Fruit fly (Drosophila melanogaster) whole organism, adult: Measurements from ENCODE around the gene mtsh.

Experiments used
- CG11617 ChIP-seq: fragments of 200-800 bp; sonication (Bioruptor generic); optimal IDR thresholded peaks from 2 replicates; lab custom pipeline; 2017; ENCODE audit warnings: mild to moderate bottlenecking, missing biosample characterization, missing genetic modification reagents, missing genetic modification characterization
- CG12768 ChIP-seq: fragments of 200-800 bp; sonication (Bioruptor generic); optimal IDR thresholded peaks from 2 replicates; lab custom pipeline; 2017; ENCODE audit warnings: missing biosample characterization, missing genetic modification characterization, mild to moderate bottlenecking, moderate library complexity, missing genetic modification reagents
- CG14711 ChIP-seq: fragments of 200-800 bp; sonication (Bioruptor generic); optimal IDR thresholded peaks from 2 replicates; lab custom pipeline; 2018; ENCODE audit warnings: missing biosample characterization, mild to moderate bottlenecking, missing genetic modification characterization, moderate library complexity
- CG1620 ChIP-seq: fragments of 200-800 bp; sonication (Bioruptor generic); optimal IDR thresholded peaks from 2 replicates; lab custom pipeline; 2016; ENCODE audit warnings: missing biosample characterization, missing genetic modification characterization
- CG33017 ChIP-seq: fragments of 200-800 bp; sonication (Bioruptor generic); optimal IDR thresholded peaks from 2 replicates; lab custom pipeline; 2018; ENCODE audit warnings: missing biosample characterization, mild to moderate bottlenecking, missing genetic modification characterization, moderate library complexity
- CG5204 ChIP-seq: fragments of 200-800 bp; sonication (Bioruptor generic); optimal IDR thresholded peaks from 2 replicates; lab custom pipeline; 2016; ENCODE audit warnings: missing biosample characterization, missing genetic modification characterization
- CG7045 ChIP-seq: fragments of 200-800 bp; sonication (Bioruptor generic); optimal IDR thresholded peaks from 2 replicates; lab custom pipeline; 2017; ENCODE audit warnings: missing biosample characterization, mild to moderate bottlenecking, missing genetic modification characterization
- CG7101 ChIP-seq: fragments of 200-800 bp; sonication (Bioruptor generic); optimal IDR thresholded peaks from 2 replicates; lab custom pipeline; 2018; ENCODE audit warnings: missing biosample characterization, mild to moderate bottlenecking, missing genetic modification characterization, moderate library complexity
- Clk ChIP-seq: fragments of 200-800 bp; sonication (Bioruptor generic); optimal IDR thresholded peaks from 2 replicates; lab custom pipeline; 2017; ENCODE audit warnings: missing biosample characterization, missing genetic modification characterization
- Crg-1 ChIP-seq: fragments of 200-800 bp; sonication (Bioruptor generic); optimal IDR thresholded peaks from 2 replicates; lab custom pipeline; 2016; ENCODE audit warnings: missing biosample characterization, missing genetic modification characterization
- Hr96 ChIP-seq: fragments of 200-800 bp; sonication (Bioruptor generic); optimal IDR thresholded peaks from 2 replicates; lab custom pipeline; 2016; ENCODE audit warnings: missing biosample characterization, missing genetic modification characterization
- Mnt ChIP-seq: fragments of 200-800 bp; sonication (Bioruptor generic); optimal IDR thresholded peaks from 2 replicates; lab custom pipeline; 2016; ENCODE audit warnings: missing biosample characterization, mild to moderate bottlenecking, missing genetic modification characterization
- bab1 ChIP-seq: fragments of 200-800 bp; sonication (Bioruptor generic); optimal IDR thresholded peaks from 3 replicates; lab custom pipeline; 2019; ENCODE audit warnings: missing biosample characterization, mild to moderate bottlenecking, missing genetic modification characterization, moderate library complexity
- cic ChIP-seq: fragments of 200-800 bp; sonication (Bioruptor generic); optimal IDR thresholded peaks from 2 replicates; lab custom pipeline; 2017; ENCODE audit warnings: missing biosample characterization, mild to moderate bottlenecking, missing genetic modification characterization, moderate library complexity
- cnc ChIP-seq, 2 experiments: fragments of >200 bp; optimal IDR thresholded peaks; 2 replicates each; lab custom pipeline; 2017
- kay ChIP-seq: fragments of 200-800 bp; sonication (Bioruptor generic); peaks from one replicate; lab custom pipeline; 2016; ENCODE audit warnings: missing biosample characterization, missing genetic modification characterization, borderline replicate concordance
- ovo ChIP-seq: fragments of 200-800 bp; sonication (Bioruptor generic); optimal IDR thresholded peaks from 2 replicates; lab custom pipeline; 2016; ENCODE audit warnings: missing biosample characterization, missing genetic modification characterization
- pad ChIP-seq: fragments of 200-800 bp; sonication (Bioruptor generic); optimal IDR thresholded peaks from 3 replicates; lab custom pipeline; 2017; ENCODE audit warnings: missing biosample characterization, missing genetic modification characterization, mild to moderate bottlenecking, moderate library complexity, missing genetic modification reagents
- tj ChIP-seq: fragments of 200-800 bp; sonication (Bioruptor generic); optimal IDR thresholded peaks from 3 replicates; lab custom pipeline; 2017; ENCODE audit warnings: missing biosample characterization, mild to moderate bottlenecking, missing genetic modification characterization, moderate library complexity
- toe ChIP-seq: fragments of 200-800 bp; sonication (Bioruptor generic); optimal IDR thresholded peaks from 2 replicates; lab custom pipeline; 2016; ENCODE audit warnings: missing biosample characterization, missing genetic modification characterization

Gene mtsh

dm6 chr2L:8362955-8363285 is 43.2 kb upstream of the mtsh start:
- TF ChIP-seq CG33017 (tag; lab: Kevin White, UChicago) (no peak), CG11617 (GFP tag; lab: Kevin White, UChicago) (peak; percentile 48), pad (GFP tag; lab: Kevin White, UChicago) (peak; percentile 6), CG5204 (GFP tag; lab: Kevin White, UChicago) (no peak), bab1 (no peak), CG12768 (GFP tag; lab: Kevin White, UChicago) (no peak), Mnt (GFP tag; lab: Kevin White, UChicago) (no peak), Clk (GFP tag; lab: Kevin White, UChicago) (no peak)

DNA sequence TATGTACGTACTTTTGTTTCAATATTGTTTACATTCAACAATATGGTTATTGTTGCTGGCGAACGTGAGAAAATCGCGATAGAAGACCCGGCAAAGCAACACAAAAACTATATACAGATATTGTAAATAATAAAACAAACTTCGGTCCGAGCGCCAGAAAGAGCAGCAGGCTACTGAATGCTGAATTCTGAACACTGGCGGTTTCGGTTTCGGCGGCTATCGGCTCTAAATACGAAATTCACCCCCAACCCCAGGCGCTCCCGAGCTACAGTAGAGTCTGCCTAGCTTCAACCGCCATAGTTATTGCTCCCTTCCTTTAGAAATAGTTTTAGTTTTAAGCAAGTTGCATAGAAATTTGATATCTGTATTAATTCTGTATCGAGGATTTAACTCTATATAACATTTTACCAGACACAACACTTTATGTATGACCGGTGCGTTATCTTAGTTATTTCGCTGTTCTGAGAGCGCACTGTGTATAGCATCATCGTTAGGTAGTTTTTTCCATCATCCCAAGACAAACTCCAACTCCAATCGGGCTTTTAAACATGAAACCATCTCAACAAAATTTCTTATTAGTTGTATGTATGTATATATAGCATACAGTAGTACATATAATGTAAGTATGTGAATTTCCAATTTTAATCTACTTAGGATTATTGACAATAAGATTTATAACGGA is 42.7 kb upstream of the mtsh start, which contains the start of gene CG7627:
Gene CG7627, minus strand, starts transcription at position 197 of the 682 bp plus-strand sequence.
- TF ChIP-seq CG12768 (GFP tag; lab: Kevin White, UChicago) (peak; percentile 73), kay (GFP tag; lab: Kevin White, UChicago) (peak; percentile 72), pad (GFP tag; lab: Kevin White, UChicago) (peak; percentile 54), ovo (GFP tag; lab: Kevin White, UChicago) (peak; percentile 24), cic (GFP tag; lab: Kevin White, UChicago) (peak; percentile 76), CG33017 (tag; lab: Kevin White, UChicago) (peak; percentile 39), toe (GFP tag; lab: Kevin White, UChicago) (peak; percentile 69), CG14711 (tag; lab: Kevin White, UChicago) (peak; percentile 60), CG1620 (peak; percentile 64), bab1 (peak; percentile 66), Hr96 (GFP tag; lab: Kevin White, UChicago) (peak; percentile 85), CG7101 (tag; lab: Kevin White, UChicago) (peak; percentile 79), CG5204 (GFP tag; lab: Kevin White, UChicago) (peak; percentile 65), cnc (optimal IDR thresholded peaks at IDR 0.05; lab: Kevin White, UChicago) (no peak), CG11617 (GFP tag; lab: Kevin White, UChicago) (peak; percentile 81), CG7045 (peak; percentile 69), Crg-1 (GFP tag; lab: Kevin White, UChicago) (peak; percentile 62), Clk (GFP tag; lab: Kevin White, UChicago) (peak; percentile 54), Mnt (GFP tag; lab: Kevin White, UChicago) (peak; percentile 82), tj (no peak)

dm6 chr2L:8361204-8361952 is 41.7 kb upstream of the mtsh start:
- peak; percentile 67 for TF ChIP-seq Mnt (GFP tag; lab: Kevin White, UChicago)
- no peak for TF ChIP-seq kay (GFP tag; lab: Kevin White, UChicago)
- TF ChIP-seq tj = peak; percentile 34
- TF ChIP-seq CG11617 (GFP tag; lab: Kevin White, UChicago) = peak; percentile 68
- peak; percentile 12 for TF ChIP-seq CG12768 (GFP tag; lab: Kevin White, UChicago)
- TF ChIP-seq toe (GFP tag; lab: Kevin White, UChicago) = peak; percentile 40
- TF ChIP-seq CG5204 (GFP tag; lab: Kevin White, UChicago) = peak; percentile 49
- peak; percentile 34 for TF ChIP-seq CG33017 (tag; lab: Kevin White, UChicago)
- no peak for TF ChIP-seq cnc (optimal IDR thresholded peaks at IDR 0.05; lab: Kevin White, UChicago)
- TF ChIP-seq CG7045 = peak; percentile 21
- peak; percentile 3 for TF ChIP-seq Hr96 (GFP tag; lab: Kevin White, UChicago)
- TF ChIP-seq Clk (GFP tag; lab: Kevin White, UChicago) = no peak
- no peak for TF ChIP-seq CG1620
- TF ChIP-seq CG7101 (tag; lab: Kevin White, UChicago) = peak; percentile 64
- TF ChIP-seq pad (GFP tag; lab: Kevin White, UChicago) = peak; percentile 75
- peak; percentile 87 for TF ChIP-seq bab1
- TF ChIP-seq Crg-1 (GFP tag; lab: Kevin White, UChicago) = peak; percentile 54
- peak; percentile 9 for TF ChIP-seq CG14711 (tag; lab: Kevin White, UChicago)
- TF ChIP-seq ovo (GFP tag; lab: Kevin White, UChicago) = peak; percentile 9
- peak; percentile 9 for TF ChIP-seq cic (GFP tag; lab: Kevin White, UChicago)

DNA sequence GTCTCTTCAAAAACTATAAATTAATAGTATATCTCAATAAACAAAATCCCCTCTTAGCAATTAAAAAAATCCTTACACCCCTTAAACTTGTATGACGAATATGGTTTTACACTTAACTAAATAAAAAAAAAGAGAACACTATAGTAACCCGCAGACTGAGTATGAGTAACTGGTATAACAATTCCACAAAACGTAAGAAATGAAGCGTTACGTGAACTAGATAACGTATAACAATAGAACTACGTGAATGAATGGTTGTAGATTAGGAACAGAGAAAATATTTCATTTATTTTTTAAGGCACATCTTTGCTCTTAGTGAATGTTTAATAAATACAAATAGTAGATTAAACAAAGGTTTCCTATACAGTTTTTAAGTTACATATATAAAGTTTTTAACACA is 35.7 kb upstream of the mtsh start:
- TF ChIP-seq kay (GFP tag; lab: Kevin White, UChicago) (peak; percentile 38), CG7101 (tag; lab: Kevin White, UChicago) (no peak), bab1 (no peak)

DNA sequence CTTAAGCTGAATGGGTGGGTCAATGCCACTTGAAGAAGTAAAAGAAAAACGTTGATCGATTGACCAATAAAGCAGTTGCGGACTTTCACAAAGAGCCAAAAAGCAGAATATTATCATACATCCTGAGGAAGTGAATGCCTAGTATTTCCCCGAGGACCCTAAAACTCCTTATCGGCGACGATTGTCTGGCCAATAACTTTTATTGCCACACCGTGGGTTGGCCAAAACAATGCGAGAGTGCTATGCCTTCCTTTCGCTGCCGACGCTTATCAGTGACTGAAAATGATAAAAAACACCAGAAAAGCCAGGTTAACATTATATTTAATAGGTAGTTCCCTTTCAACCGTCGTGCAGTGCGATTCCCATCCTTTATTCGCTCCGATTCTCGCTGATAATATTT is 32.2 kb upstream of the mtsh start, which contains the start of gene Mur29B:
Gene Mur29B, plus strand, starts transcription at position 324 of the 400 bp plus-strand sequence.
- TF ChIP-seq kay (GFP tag; lab: Kevin White, UChicago) (peak; percentile 65), cic (GFP tag; lab: Kevin White, UChicago) (no peak)

DNA sequence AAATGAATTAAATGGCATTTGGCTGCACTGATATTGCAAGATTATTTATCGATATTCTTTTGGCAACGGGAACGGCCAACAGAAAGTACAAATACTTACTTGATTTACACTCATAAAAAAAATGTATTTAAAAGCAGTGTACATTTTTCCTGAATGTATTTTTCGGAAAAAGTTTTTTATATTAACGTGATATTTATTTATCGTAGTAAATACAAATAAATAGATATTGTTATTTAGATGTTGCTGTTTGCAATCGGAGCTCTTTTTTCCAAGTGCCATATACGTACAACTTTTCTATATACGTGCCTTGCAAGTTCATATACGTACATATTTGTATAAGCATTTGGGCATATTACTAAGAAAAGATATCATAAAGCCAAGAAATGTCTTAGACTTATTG is 31.6 kb upstream of the mtsh start:
- no peak for TF ChIP-seq CG12768 (GFP tag; lab: Kevin White, UChicago)
- no peak for TF ChIP-seq Crg-1 (GFP tag; lab: Kevin White, UChicago)
- no peak for TF ChIP-seq Clk (GFP tag; lab: Kevin White, UChicago)
- no peak for TF ChIP-seq CG5204 (GFP tag; lab: Kevin White, UChicago)
- TF ChIP-seq CG11617 (GFP tag; lab: Kevin White, UChicago) = no peak
